Worm (Caenorhabditis elegans): ENCODE measurements around the gene spl-2.

spl-2 gene

DNA sequence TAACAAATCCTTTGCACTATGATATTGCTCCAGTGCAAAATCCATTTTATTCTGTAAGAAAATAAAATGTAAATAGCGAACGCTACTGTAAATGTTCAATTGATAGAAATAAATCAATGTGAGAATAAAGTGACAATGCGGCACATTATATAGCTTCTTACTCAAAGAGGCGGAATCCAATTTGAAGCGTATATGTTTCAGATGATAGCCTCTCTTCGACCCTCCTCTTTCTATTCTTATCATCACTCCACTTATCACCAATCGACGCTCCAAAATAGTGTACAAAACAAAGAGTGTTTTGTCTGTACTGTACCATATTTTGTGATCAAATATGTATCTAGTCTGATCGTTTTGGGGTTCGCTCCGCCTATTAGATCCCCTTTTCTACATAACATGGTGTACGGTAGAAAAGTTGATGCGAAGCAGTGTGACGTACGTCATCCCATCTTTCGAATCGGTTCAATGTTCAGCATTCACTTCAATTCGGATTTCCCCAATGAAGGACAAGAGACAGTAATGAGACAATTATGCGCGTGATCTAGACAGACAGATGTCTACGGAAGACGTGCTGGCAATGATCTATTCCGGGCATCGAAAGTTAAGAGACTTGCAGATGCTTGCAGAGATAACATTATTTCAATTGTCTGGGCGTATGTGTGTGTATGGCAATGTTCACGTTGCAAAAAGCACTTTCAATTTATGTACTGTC is at the start of gene spl-2:
TSS of gene spl-2 (minus strand) at position 51 of the 709 bp plus-strand sequence.
- peak; percentile 72 for TF ChIP-seq elt-1 (tag; optimal IDR thresholded peaks at IDR 0.05; ENCODE audit: borderline replicate concordance, insufficient read depth)
- no peak for TF ChIP-seq drap-1 (GFP tag; optimal IDR thresholded peaks at IDR 0.05)

DNA sequence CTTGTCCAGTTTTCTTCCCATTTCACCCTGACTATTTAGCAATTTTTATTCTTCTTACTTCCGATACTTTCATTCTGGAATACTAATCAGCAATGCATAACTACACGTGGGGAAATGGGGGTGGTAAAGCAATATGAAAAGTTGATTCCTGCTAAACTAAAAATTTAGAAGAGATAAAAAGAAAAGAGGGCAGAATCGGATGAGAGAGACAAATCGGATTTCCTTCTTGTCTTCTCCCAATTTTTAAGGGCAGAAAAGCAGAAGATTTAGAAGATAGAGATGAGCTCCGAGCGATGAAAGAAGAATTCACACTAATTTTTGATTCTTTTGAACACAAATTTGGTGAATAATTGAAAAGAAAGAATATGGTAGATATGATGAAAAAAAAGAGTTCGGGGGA is 47.4 kb upstream of the spl-2 start:
- TF ChIP-seq ham-2 (GFP tag; optimal IDR thresholded peaks at IDR 0.05) (no peak), zip-8 (tag; optimal IDR thresholded peaks at IDR 0.05) (no peak), sem-2 (GFP tag; optimal IDR thresholded peaks at IDR 0.05) (no peak), ces-1 (GFP tag; optimal IDR thresholded peaks at IDR 0.05) (peak; percentile 87), elt-3 (tag; optimal IDR thresholded peaks at IDR 0.05) (no peak), ceh-39 (tag; optimal IDR thresholded peaks at IDR 0.05) (no peak)

DNA sequence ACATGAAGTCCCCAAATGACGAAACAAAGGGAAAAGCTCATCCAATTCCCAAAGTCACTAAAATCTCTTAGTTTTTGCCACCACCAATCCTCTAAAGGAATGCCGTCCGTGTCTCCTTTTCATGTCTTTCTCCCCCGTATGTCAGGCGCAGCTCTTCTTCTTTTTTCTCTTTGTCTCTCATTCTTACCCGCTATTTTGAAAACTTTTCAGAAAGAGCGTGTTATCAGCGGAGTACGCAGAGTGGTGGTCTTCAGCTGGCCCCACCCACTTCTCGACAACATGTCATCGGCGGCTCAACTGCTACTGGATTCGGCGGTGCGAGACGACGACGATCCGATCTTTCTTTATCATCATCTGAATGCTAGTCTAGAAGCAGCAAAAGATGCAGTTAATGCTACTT is 44.7 kb upstream of the spl-2 start, which contains the start of gene sphr-1:
TSS of gene sphr-1 (plus strand) at position 205 of the 400 bp plus-strand sequence.
- TF ChIP-seq elt-1 (tag; optimal IDR thresholded peaks at IDR 0.05; ENCODE audit: borderline replicate concordance, insufficient read depth) = no peak

DNA sequence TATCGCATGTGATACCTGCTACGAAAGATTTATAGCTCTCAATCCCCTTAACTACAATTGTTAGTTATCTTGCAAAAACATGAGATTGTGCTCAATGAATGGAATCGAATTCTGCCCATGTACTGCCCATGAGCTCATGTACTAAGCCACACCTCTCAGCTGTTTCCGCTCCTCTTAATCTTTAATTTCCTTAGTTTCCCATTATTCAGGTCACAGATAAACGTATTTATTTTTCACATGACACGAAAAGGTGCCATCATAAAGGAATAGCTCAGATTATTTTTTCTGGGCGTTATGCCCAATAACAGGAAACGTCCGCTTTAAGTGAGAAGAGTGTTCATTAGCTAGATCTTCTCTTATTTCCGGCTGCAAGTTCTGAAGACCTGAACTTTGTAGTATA is 39.3 kb upstream of the spl-2 start:
- TF ChIP-seq elt-3 (tag; optimal IDR thresholded peaks at IDR 0.05) (no peak), nhr-28 (tag; optimal IDR thresholded peaks at IDR 0.05) (no peak), hlh-1 (tag; optimal IDR thresholded peaks at IDR 0.05) (no peak)

DNA sequence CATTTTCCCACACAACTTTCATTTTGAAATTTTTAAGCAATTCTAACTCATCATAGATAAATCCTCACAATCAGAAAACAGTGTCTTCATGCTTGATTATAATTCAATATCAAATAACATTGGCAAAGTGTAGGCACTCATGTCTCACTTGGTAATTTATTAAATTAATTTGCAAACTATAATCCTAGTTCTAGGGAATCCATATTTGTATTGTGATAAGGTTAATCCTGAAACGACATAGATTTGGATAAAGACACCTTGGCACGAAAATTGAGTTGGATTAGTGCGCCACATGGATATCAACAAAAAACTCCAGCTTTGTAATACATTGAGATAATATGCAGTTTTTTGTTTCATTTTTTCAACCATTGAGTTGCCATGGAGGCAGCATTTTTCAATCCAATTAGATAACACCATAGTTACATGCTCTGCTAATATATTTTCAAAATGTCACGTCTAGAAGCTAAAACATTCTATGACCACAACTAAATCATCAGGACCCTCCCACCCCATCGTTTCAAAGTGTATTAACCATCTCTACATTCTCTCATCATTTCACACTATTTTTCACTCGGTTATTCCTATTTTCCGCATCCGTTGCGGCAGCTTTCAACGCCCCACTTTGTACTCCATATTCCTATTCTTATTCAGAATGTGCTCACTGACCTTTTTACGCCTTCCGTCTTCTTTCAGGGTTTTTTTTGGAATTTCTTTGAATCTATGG is 37.2 kb upstream of the spl-2 start:
- TF ChIP-seq snpc-4 (tag; optimal IDR thresholded peaks at IDR 0.05) = no peak
- TF ChIP-seq ces-1 (GFP tag; optimal IDR thresholded peaks at IDR 0.05) = peak; percentile 78
- TF ChIP-seq elt-3 (tag; optimal IDR thresholded peaks at IDR 0.05) = no peak

DNA sequence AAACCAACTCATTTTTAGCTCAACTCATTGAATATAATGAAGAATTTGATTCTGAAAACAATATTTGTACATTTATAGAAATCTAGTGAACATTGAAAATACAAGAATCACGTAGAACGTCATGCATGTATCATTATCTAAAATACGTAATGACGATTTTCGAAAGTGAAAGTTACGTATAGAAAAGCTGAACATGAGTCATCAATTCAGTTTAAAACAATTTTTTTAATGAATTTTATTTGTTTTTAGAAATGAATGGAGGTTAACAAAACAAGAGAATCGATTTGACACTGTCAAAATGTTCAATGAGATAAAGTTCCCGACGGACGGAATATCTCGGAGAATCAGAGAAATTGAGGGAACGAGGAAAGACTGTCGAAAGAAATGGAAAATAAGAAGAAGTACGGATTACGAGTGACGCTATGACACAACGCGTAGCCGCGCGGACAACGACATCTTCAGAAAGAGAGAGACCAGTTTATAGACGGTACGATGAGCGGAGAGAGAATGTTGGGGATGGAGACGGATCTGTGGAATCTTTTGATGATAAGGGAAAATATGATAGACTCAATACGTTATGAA is 35.1 kb upstream of the spl-2 start, which contains the start of gene ptr-1:
TSS of gene ptr-1 (minus strand) at position 51 of the 582 bp plus-strand sequence.
- TF ChIP-seq ham-2 (GFP tag; optimal IDR thresholded peaks at IDR 0.05) (peak; percentile 13), cnd-1 (tag; optimal IDR thresholded peaks at IDR 0.05) (no peak), blmp-1 (tag; optimal IDR thresholded peaks at IDR 0.05) (peak; percentile 32)

DNA sequence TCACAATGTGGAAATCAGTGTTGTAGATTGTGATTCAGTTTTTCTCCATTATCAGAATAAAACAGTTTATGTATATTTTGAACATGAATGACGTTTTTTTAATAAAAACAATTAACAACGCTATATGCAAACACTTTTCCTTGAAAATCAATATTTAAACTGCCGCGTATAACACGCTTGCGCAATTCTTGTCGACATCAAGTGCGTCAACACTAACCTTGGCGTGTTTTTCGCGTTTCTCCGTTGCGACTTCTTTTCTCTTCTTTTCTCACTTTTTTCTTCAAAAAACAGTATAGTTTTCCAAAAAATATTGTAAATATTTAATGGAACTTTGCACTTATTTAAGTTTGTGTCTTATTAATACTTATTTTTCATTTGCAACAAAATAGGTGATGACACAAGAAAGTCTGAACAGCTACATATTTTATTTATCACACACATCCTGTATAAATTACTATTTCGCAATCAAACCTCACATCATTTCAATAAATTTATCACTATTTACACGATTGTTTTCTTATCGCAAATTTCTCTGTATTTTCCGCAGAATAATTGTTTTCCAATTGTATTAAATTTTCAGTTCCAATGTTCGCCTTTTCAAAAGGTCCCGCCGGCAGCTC is 28.6 kb upstream of the spl-2 start, which contains the start of gene spas-1:
TSS of gene spas-1 (plus strand) at position 572 of the 620 bp plus-strand sequence.
- TF ChIP-seq ham-2 (GFP tag; optimal IDR thresholded peaks at IDR 0.05) = no peak
- no peak for TF ChIP-seq cnd-1 (tag; optimal IDR thresholded peaks at IDR 0.05)
- no peak for TF ChIP-seq sptf-1 (tag; optimal IDR thresholded peaks at IDR 0.05)
- TF ChIP-seq nhr-237 (tag; optimal IDR thresholded peaks at IDR 0.05) = peak; percentile 86
- no peak for TF ChIP-seq unc-39 (tag; optimal IDR thresholded peaks at IDR 0.05)
- TF ChIP-seq M03D4.4 (tag; optimal IDR thresholded peaks at IDR 0.05) = peak; percentile 60
- TF ChIP-seq nhr-76 (tag; optimal IDR thresholded peaks at IDR 0.05) = no peak
- TF ChIP-seq mls-2 (tag; optimal IDR thresholded peaks at IDR 0.05) = peak; percentile 32
- TF ChIP-seq elt-3 (tag; optimal IDR thresholded peaks at IDR 0.05) = no peak
- no peak for TF ChIP-seq elt-1 (tag; optimal IDR thresholded peaks at IDR 0.05; ENCODE audit: borderline replicate concordance, insufficient read depth)
- TF ChIP-seq tbx-8 (GFP tag; optimal IDR thresholded peaks at IDR 0.05) = no peak
- no peak for TF ChIP-seq blmp-1 (tag; optimal IDR thresholded peaks at IDR 0.05)
- TF ChIP-seq pha-4 (tag; optimal IDR thresholded peaks at IDR 0.05) = peak; percentile 84
- TF ChIP-seq ztf-11 (tag; optimal IDR thresholded peaks at IDR 0.05) = no peak
- no peak for TF ChIP-seq bed-3 (GFP tag; optimal IDR thresholded peaks at IDR 0.05)
- no peak for TF ChIP-seq nhr-12 (tag; optimal IDR thresholded peaks at IDR 0.05)
- TF ChIP-seq lin-32 (GFP tag; optimal IDR thresholded peaks at IDR 0.05) = peak; percentile 42
- peak; percentile 38 for TF ChIP-seq unc-62 (GFP tag; optimal IDR thresholded peaks at IDR 0.05)
- TF ChIP-seq mep-1 (tag; optimal IDR thresholded peaks at IDR 0.05) = peak; percentile 93
- peak; percentile 56 for TF ChIP-seq ceh-43 (GFP tag; optimal IDR thresholded peaks at IDR 0.05)
- peak; percentile 15 for TF ChIP-seq nhr-2 (tag; optimal IDR thresholded peaks at IDR 0.05)
- TF ChIP-seq mab-5 (tag; optimal IDR thresholded peaks at IDR 0.05) = no peak
- no peak for TF ChIP-seq hlh-1 (tag; optimal IDR thresholded peaks at IDR 0.05)
- no peak for TF ChIP-seq ceh-83 (GFP tag; optimal IDR thresholded peaks at IDR 0.05)
- TF ChIP-seq ces-1 (GFP tag; optimal IDR thresholded peaks at IDR 0.05) = no peak
- TF ChIP-seq snpc-4 (tag; optimal IDR thresholded peaks at IDR 0.05) = no peak
- peak; percentile 78 for TF ChIP-seq lin-13 (tag; optimal IDR thresholded peaks at IDR 0.05)
- TF ChIP-seq zip-8 (tag; optimal IDR thresholded peaks at IDR 0.05) = peak; percentile 62
- TF ChIP-seq drap-1 (GFP tag; optimal IDR thresholded peaks at IDR 0.05) = peak; percentile 34
- no peak for TF ChIP-seq ceh-39 (tag; optimal IDR thresholded peaks at IDR 0.05)
